Fruit fly (Drosophila melanogaster): ENCODE data around the gene CG33252.

The CG33252 gene

DNA sequence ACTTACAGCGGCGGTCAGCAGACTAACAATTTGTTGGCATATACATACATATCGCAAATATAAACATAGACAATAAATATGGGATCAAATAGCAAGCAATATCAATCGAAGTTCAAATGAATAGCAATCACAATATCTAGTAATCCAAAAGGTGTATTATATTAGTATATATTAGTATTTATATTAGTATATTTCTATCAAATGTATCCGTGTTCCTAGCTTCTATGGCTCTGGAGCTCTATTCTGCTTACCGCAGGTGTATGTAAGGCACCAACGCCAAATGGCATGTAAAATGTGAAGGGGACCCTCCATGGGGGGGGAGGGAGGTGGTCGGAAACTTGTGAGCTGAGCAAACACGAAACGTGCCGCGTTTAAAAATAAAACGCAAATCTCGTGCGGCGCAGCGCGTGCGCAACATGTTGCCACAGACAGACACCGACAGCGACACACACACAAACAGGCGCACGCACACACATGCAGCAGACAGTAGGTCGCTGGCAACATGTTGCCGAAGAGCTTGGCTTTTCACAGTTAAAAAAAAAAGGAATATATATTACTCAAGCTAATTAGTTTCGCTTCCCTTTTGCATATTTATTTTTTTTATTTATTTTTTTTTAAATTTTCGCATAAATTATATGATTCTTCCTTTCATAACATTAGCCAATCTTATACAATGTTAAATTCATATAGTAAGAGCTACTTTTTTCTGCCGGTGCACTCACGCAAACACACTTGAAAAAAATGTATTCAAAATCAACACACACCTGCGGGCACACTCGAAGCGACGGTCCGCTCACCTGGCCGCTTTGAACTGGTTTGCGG, 33.7 kb upstream of the CG33252 start (continued):
- TF ChIP-seq bsh (GFP tag; optimal IDR thresholded peaks at IDR 0.05) (peak; percentile 27 to 67), Oli (tag; optimal IDR thresholded peaks at IDR 0.05) (peak; percentile 64), zf30C (GFP tag; optimal IDR thresholded peaks at IDR 0.05) (peak; percentile 53), CG12104 (GFP tag; optimal IDR thresholded peaks at IDR 0.05) (peak; percentile 50), sqz (GFP tag; optimal IDR thresholded peaks at IDR 0.05) (peak; percentile 72), CG13624 (GFP tag; optimal IDR thresholded peaks at IDR 0.05) (no peak), emc (GFP tag; optimal IDR thresholded peaks at IDR 0.05) (no peak), Bgb (GFP tag; IDR thresholded peaks at IDR 0.05; ENCODE audit: partially characterized antibody) (no peak; the same call in 1 of the 2 replicates), CG2889 (GFP tag; IDR thresholded peaks at IDR 0.05) (peak; percentile 18; the same call in 1 of the 3 replicates), Max (GFP tag; optimal IDR thresholded peaks at IDR 0.05) (peak; percentile 1), BEAF-32 (GFP tag; optimal IDR thresholded peaks at IDR 0.05) (no peak), CG18262 (tag; optimal IDR thresholded peaks at IDR 0.05) (peak; percentile 50), dati (GFP tag; IDR thresholded peaks at IDR 0.05) (no peak), CG7271 (tag; optimal IDR thresholded peaks at IDR 0.05) (no peak), Tbp (GFP tag; optimal IDR thresholded peaks at IDR 0.05) (no peak), otp (GFP tag; IDR thresholded peaks at IDR 0.05) (no peak), CG9797 (GFP tag; optimal IDR thresholded peaks at IDR 0.05) (no peak), bowl (GFP tag; IDR thresholded peaks at IDR 0.05) (peak; percentile 24; the same call in 1 of the 2 replicates), bbx (GFP tag; IDR thresholded peaks at IDR 0.05; ENCODE audit: partially characterized antibody) (no peak), dmrt99B (tag; optimal IDR thresholded peaks at IDR 0.05) (peak; percentile 84), CG31365 (tag; optimal IDR thresholded peaks at IDR 0.05) (no peak), Atf-2 (GFP tag; optimal IDR thresholded peaks at IDR 0.05) (no peak), CG14441 (GFP tag; IDR thresholded peaks at IDR 0.05) (peak; percentile 72), CG17359 (tag; optimal IDR thresholded peaks at IDR 0.05) (peak; percentile 78), CG5953 (GFP tag; IDR thresholded peaks at IDR 0.05) (peak; percentile 63; the same call in 1 of the 2 replicates), shn (GFP tag; optimal IDR thresholded peaks at IDR 0.05) (no peak), ftz-f1 (GFP tag; optimal IDR thresholded peaks at IDR 0.05) (no peak), Doc3 (GFP tag; IDR thresholded peaks at IDR 0.05; ENCODE audit: partially characterized antibody) (no peak), HLH54F (GFP tag; optimal IDR thresholded peaks at IDR 0.05) (no peak), Med (GFP tag) (peak; percentile 69), CG9727 (GFP tag; optimal IDR thresholded peaks at IDR 0.05) (peak; percentile 58), en (GFP tag; optimal IDR thresholded peaks at IDR 0.05) (no peak), CG6683 (GFP tag; optimal IDR thresholded peaks at IDR 0.05) (peak; percentile 49), CG9817 (tag; optimal IDR thresholded peaks at IDR 0.05) (peak; percentile 20), CG9876 (GFP tag; optimal IDR thresholded peaks at IDR 0.05) (no peak), NC2β (GFP tag; optimal IDR thresholded peaks at IDR 0.05) (no peak), psq (GFP tag; optimal IDR thresholded peaks at IDR 0.05) (no peak), NfI (GFP tag; optimal IDR thresholded peaks at IDR 0.05) (peak; percentile 38), HmgD (GFP tag; optimal IDR thresholded peaks at IDR 0.05) (no peak), her (GFP tag; optimal IDR thresholded peaks at IDR 0.05) (no peak), CG5245 (GFP tag; optimal IDR thresholded peaks at IDR 0.05) (peak; percentile 40), stc (GFP tag; IDR thresholded peaks at IDR 0.05) (peak; percentile 81), zfh1 (GFP tag; IDR thresholded peaks at IDR 0.05) (peak; percentile 61; the same call in 2 of the 3 replicates), CG1529 (GFP tag; optimal IDR thresholded peaks at IDR 0.05) (no peak), CG6765 (GFP tag; optimal IDR thresholded peaks at IDR 0.05) (no peak), CG4404 (GFP tag; IDR thresholded peaks at IDR 0.05) (peak; percentile 37), CG6654 (GFP tag; optimal IDR thresholded peaks at IDR 0.05) (peak; percentile 2), Aef1 (GFP tag; IDR thresholded peaks at IDR 0.05) (peak; percentile 61), CG6813 (GFP tag; optimal IDR thresholded peaks at IDR 0.05) (peak; percentile 30)

Measured in whole organism, embryonic.